Worm (Caenorhabditis elegans): ENCODE measurements around the gene K09C8.9.

DNA sequence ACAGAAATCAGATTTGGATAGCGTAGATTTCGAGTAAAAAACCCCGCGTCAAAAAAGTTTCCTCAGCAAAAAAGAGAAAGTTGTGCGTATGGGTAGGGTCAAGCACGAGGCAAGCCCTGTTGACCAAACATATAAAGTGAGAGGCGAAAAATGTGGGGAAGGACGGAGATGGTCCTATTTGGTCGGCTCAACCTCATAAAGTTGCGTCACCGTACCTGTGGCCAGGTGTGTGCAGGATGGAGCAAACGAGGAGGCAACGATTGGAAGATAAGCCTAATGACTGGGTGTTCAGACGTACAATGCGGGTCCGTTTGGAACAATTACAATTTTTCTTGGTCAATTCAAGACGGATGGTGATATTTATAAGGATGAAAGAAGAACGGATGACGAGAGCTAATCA lies 40.5 kb downstream of the K09C8.9 start:
- no peak for TF ChIP-seq nfya-1 (tag; optimal IDR thresholded peaks at IDR 0.05; ENCODE audit: borderline replicate concordance, insufficient read depth)
- no peak for TF ChIP-seq F49E8.2 (tag; optimal IDR thresholded peaks at IDR 0.05; ENCODE audit: insufficient read depth)
- TF ChIP-seq pha-4 (tag; optimal IDR thresholded peaks at IDR 0.05) = no peak
- no peak for TF ChIP-seq cebp-1 (GFP tag; IDR thresholded peaks at IDR 0.05)
- no peak for TF ChIP-seq cebp-1 (tag; optimal IDR thresholded peaks at IDR 0.05)
- no peak for TF ChIP-seq snpc-3.4 (tag; optimal IDR thresholded peaks at IDR 0.05)
- no peak for TF ChIP-seq lin-54 (GFP tag; optimal IDR thresholded peaks at IDR 0.05)
- TF ChIP-seq ztf-18 (tag; optimal IDR thresholded peaks at IDR 0.05) = no peak
- TF ChIP-seq xnd-1 (tag; optimal IDR thresholded peaks at IDR 0.05) = no peak
- no peak for TF ChIP-seq ceh-100 (GFP tag; IDR thresholded peaks at IDR 0.05)
- no peak for TF ChIP-seq F55B11.4 (tag; optimal IDR thresholded peaks at IDR 0.05; ENCODE audit: borderline replicate concordance, insufficient read depth)
- no peak for TF ChIP-seq F10E7.11 (tag; optimal IDR thresholded peaks at IDR 0.05)
- no peak for TF ChIP-seq attf-6 (GFP tag; IDR thresholded peaks at IDR 0.05)
- no peak for TF ChIP-seq lin-35 (GFP tag; optimal IDR thresholded peaks at IDR 0.05)

Measured in whole organism, young adult.